Fruit fly (Drosophila melanogaster) whole organism, embryonic: ENCODE data around the gene Ras85D.

Experiments used
- Abd-B ChIP-seq: fragments of 200-800 bp; sonication (Bioruptor generic); optimal IDR thresholded peaks from 2 replicates; lab custom pipeline; 2018; ENCODE audit warnings: missing biosample characterization, mild to moderate bottlenecking, missing genetic modification characterization, moderate library complexity
- CG11695 ChIP-seq: fragments of 200-800 bp; sonication (Bioruptor generic); IDR thresholded peaks from 3 replicates; pipeline ENCODE4 v1.3.6; 2022; ENCODE audit warnings: missing biosample characterization, missing genetic modification characterization
- CG13296 ChIP-seq: fragments of 200-800 bp; sonication (Bioruptor generic); optimal IDR thresholded peaks from 3 replicates; lab custom pipeline; 2018; ENCODE audit warnings: missing biosample characterization, mild to moderate bottlenecking, missing genetic modification characterization
- CG13424 ChIP-seq: fragments of 200-800 bp; sonication (Bioruptor generic); optimal IDR thresholded peaks from 2 replicates; lab custom pipeline; 2019; ENCODE audit warnings: missing biosample characterization, mild to moderate bottlenecking, missing genetic modification characterization, moderate library complexity
- CG15696 ChIP-seq: fragments of 200-800 bp; sonication (Bioruptor generic); optimal IDR thresholded peaks from 2 replicates; lab custom pipeline; 2019; ENCODE audit warnings: missing biosample characterization, mild to moderate bottlenecking, missing genetic modification characterization, moderate library complexity
- CG16863 ChIP-seq: fragments of 200-800 bp; sonication (Bioruptor generic); optimal IDR thresholded peaks from 3 replicates; lab custom pipeline; 2016; ENCODE audit warnings: missing biosample characterization, missing genetic modification characterization
- CG17385 ChIP-seq: fragments of 200-800 bp; sonication (Bioruptor generic); optimal IDR thresholded peaks from 3 replicates; lab custom pipeline; 2018; ENCODE audit warnings: missing biosample characterization, mild to moderate bottlenecking, missing genetic modification characterization
- CG17568 ChIP-seq: fragments of 200-800 bp; sonication (Bioruptor generic); optimal IDR thresholded peaks from 2 replicates; lab custom pipeline; 2018; ENCODE audit warnings: missing biosample characterization, mild to moderate bottlenecking, missing genetic modification characterization, moderate library complexity
- CG1832 ChIP-seq: fragments of 200-800 bp; sonication (Bioruptor generic); optimal IDR thresholded peaks from 2 replicates; lab custom pipeline; 2017; ENCODE audit warnings: missing biosample characterization, mild to moderate bottlenecking, missing genetic modification characterization, inconsistent platforms
- CG2129 ChIP-seq: fragments of 200-800 bp; sonication (Bioruptor generic); IDR thresholded peaks from 2 replicates; pipeline ENCODE4 v1.3.6; 2022; ENCODE audit warnings: missing biosample characterization, missing genetic modification characterization; ENCODE audit not compliant: partially characterized antibody
- CG32772 ChIP-seq: fragments of 200-800 bp; sonication (Bioruptor generic); IDR thresholded peaks from 2 replicates; pipeline ENCODE4 v1.3.6; 2022; ENCODE audit warnings: missing biosample characterization, missing genetic modification characterization
- CG34224 ChIP-seq: fragments of 200-800 bp; sonication (Bioruptor generic); IDR thresholded peaks from 3 replicates; pipeline ENCODE4 v1.3.6; 2022; ENCODE audit warnings: missing biosample characterization, missing genetic modification characterization; ENCODE audit not compliant: partially characterized antibody
- CG4282 ChIP-seq: fragments of 200-800 bp; sonication (Bioruptor generic); optimal IDR thresholded peaks from 2 replicates; lab custom pipeline; 2016; ENCODE audit warnings: missing biosample characterization, missing genetic modification characterization
- CG5180 ChIP-seq: fragments of 200-800 bp; sonication (Bioruptor generic); optimal IDR thresholded peaks from 3 replicates; lab custom pipeline; 2017; ENCODE audit warnings: missing biosample characterization, missing genetic modification characterization, mild to moderate bottlenecking, moderate library complexity, missing genetic modification reagents
- CG8290 ChIP-seq, 3 experiments: fragments of 200-800 bp; sonication (Bioruptor generic); optimal IDR thresholded peaks; 2 replicates each; lab custom pipeline; 2016 to 2019; ENCODE audit warnings: missing biosample characterization in 3 of 3, missing genetic modification characterization in 3 of 3, mild to moderate bottlenecking in 2 of 3, moderate library complexity in 1 of 3
- CG8478 ChIP-seq: fragments of >200 bp; optimal IDR thresholded peaks from 2 replicates; lab custom pipeline; 2018
- CG8924 ChIP-seq: fragments of 200-800 bp; optimal IDR thresholded peaks from 3 replicates; lab custom pipeline; 2019; ENCODE audit warnings: missing biosample characterization, mild to moderate bottlenecking, missing genetic modification characterization, moderate library complexity
- D19A ChIP-seq: fragments of 200-800 bp; optimal IDR thresholded peaks from 3 replicates; lab custom pipeline; 2019; ENCODE audit warnings: missing biosample characterization, mild to moderate bottlenecking, missing genetic modification characterization, moderate library complexity
- Elba2 ChIP-seq: fragments of 200-800 bp; sonication (Bioruptor generic); optimal IDR thresholded peaks from 3 replicates; lab custom pipeline; 2016; ENCODE audit warnings: missing biosample characterization, missing genetic modification characterization
- Hmr ChIP-seq: fragments of 200-800 bp; sonication (Bioruptor generic); optimal IDR thresholded peaks from 3 replicates; lab custom pipeline; 2017; ENCODE audit warnings: mild to moderate bottlenecking, missing biosample characterization, missing genetic modification reagents, missing genetic modification characterization
- Hr3 ChIP-seq: fragments of 200-800 bp; sonication (Bioruptor generic); optimal IDR thresholded peaks from 3 replicates; lab custom pipeline; 2016; ENCODE audit warnings: missing biosample characterization, missing genetic modification characterization
- MTF-1 ChIP-seq: fragments of 200-800 bp; sonication (Bioruptor generic); optimal IDR thresholded peaks from 2 replicates; lab custom pipeline; 2018; ENCODE audit warnings: missing biosample characterization, mild to moderate bottlenecking, missing genetic modification characterization, borderline replicate concordance
- NFAT ChIP-seq: fragments of 200-800 bp; sonication (Bioruptor generic); IDR thresholded peaks from 2 replicates; pipeline ENCODE4 v1.3.6; 2022; ENCODE audit warnings: missing biosample characterization, missing genetic modification characterization
- Nf-YC ChIP-seq: fragments of 200-800 bp; optimal IDR thresholded peaks from 3 replicates; lab custom pipeline; 2019; ENCODE audit warnings: missing biosample characterization, mild to moderate bottlenecking, missing genetic modification characterization, moderate library complexity
- NfI ChIP-seq: fragments of 200-800 bp; sonication (Bioruptor generic); optimal IDR thresholded peaks from 3 replicates; lab custom pipeline; 2018; ENCODE audit warnings: missing biosample characterization, mild to moderate bottlenecking, missing genetic modification characterization, moderate library complexity
- Pdp1 ChIP-seq, 2 experiments: fragments of 200-800 bp; sonication (Bioruptor generic); optimal IDR thresholded peaks; 3 replicates each; lab custom pipeline; 2016; ENCODE audit warnings: missing biosample characterization in 2 of 2, missing genetic modification characterization in 2 of 2, mild to moderate bottlenecking in 1 of 2, moderate library complexity in 1 of 2
- Sin3A ChIP-seq: fragments of >200 bp; optimal IDR thresholded peaks from 2 replicates; lab custom pipeline; 2018
- Ssrp ChIP-seq: fragments of 200-800 bp; sonication (Bioruptor generic); optimal IDR thresholded peaks from 2 replicates; lab custom pipeline; 2018; ENCODE audit warnings: missing biosample characterization, mild to moderate bottlenecking, missing genetic modification characterization, moderate library complexity
- Vsx1 ChIP-seq: fragments of 200-800 bp; sonication (Bioruptor generic); optimal IDR thresholded peaks from 2 replicates; lab custom pipeline; 2017; ENCODE audit warnings: missing biosample characterization, mild to moderate bottlenecking, missing genetic modification characterization, missing genetic modification reagents
- bsh ChIP-seq, 2 experiments: fragments of 200-800 bp; sonication (Bioruptor generic); optimal IDR thresholded peaks; 2 replicates each; lab custom pipeline; 2017 to 2018; ENCODE audit warnings: mild to moderate bottlenecking in 2 of 2, missing biosample characterization in 2 of 2, missing genetic modification characterization in 2 of 2, moderate library complexity in 1 of 2
- da ChIP-seq: fragments of 200-800 bp; sonication (Bioruptor generic); optimal IDR thresholded peaks from 2 replicates; lab custom pipeline; 2016; ENCODE audit warnings: missing biosample characterization, missing genetic modification characterization
- dan ChIP-seq: fragments of 200-800 bp; sonication (Bioruptor generic); IDR thresholded peaks from 2 replicates; pipeline ENCODE4 v1.3.6; 2022; ENCODE audit warnings: missing biosample characterization, missing genetic modification characterization
- danr ChIP-seq: fragments of 200-800 bp; sonication (Bioruptor generic); IDR thresholded peaks from 2 replicates; pipeline ENCODE4 v1.3.6; 2022; ENCODE audit warnings: missing biosample characterization, missing genetic modification characterization
- emc ChIP-seq: fragments of 200-800 bp; sonication (Bioruptor generic); optimal IDR thresholded peaks from 2 replicates; lab custom pipeline; 2016; ENCODE audit warnings: missing biosample characterization, missing genetic modification characterization
- ewg ChIP-seq: fragments of 200-800 bp; sonication (Bioruptor generic); optimal IDR thresholded peaks from 3 replicates; lab custom pipeline; 2017; ENCODE audit warnings: mild to moderate bottlenecking, missing biosample characterization, missing genetic modification reagents, missing genetic modification characterization
- gsb ChIP-seq: fragments of 200-800 bp; sonication (Bioruptor generic); IDR thresholded peaks from 2 replicates; pipeline ENCODE4 v1.3.6; 2022; ENCODE audit warnings: missing biosample characterization, missing genetic modification characterization
- lilli ChIP-seq: fragments of 200-800 bp; sonication (Bioruptor generic); optimal IDR thresholded peaks from 3 replicates; lab custom pipeline; 2016; ENCODE audit warnings: missing biosample characterization, missing genetic modification characterization
- maf-S ChIP-seq: fragments of 200-800 bp; sonication (Bioruptor generic); optimal IDR thresholded peaks from 2 replicates; lab custom pipeline; 2016; ENCODE audit warnings: missing biosample characterization, missing genetic modification characterization
- nerfin-1 ChIP-seq: fragments of 200-800 bp; sonication (Bioruptor generic); optimal IDR thresholded peaks from 3 replicates; lab custom pipeline; 2019; ENCODE audit warnings: missing biosample characterization, mild to moderate bottlenecking, missing genetic modification characterization, moderate library complexity
- seq ChIP-seq: fragments of 200-800 bp; sonication (Bioruptor generic); IDR thresholded peaks from 2 replicates; pipeline ENCODE4 v1.3.6; 2022; ENCODE audit warnings: missing biosample characterization, missing genetic modification characterization
- shn ChIP-seq: fragments of 200-800 bp; sonication (Bioruptor generic); optimal IDR thresholded peaks from 3 replicates; lab custom pipeline; 2016; ENCODE audit warnings: missing biosample characterization, missing genetic modification characterization
- slp2 ChIP-seq: fragments of 200-800 bp; sonication (Bioruptor generic); optimal IDR thresholded peaks from 2 replicates; lab custom pipeline; 2016; ENCODE audit warnings: missing biosample characterization, missing genetic modification characterization
- stwl ChIP-seq: fragments of 200-800 bp; sonication (Bioruptor generic); optimal IDR thresholded peaks from 3 replicates; lab custom pipeline; 2018; ENCODE audit warnings: missing biosample characterization, mild to moderate bottlenecking, missing genetic modification characterization, moderate library complexity
- tgo ChIP-seq: fragments of 200-800 bp; sonication (Bioruptor generic); IDR thresholded peaks from 3 replicates; pipeline ENCODE4 v1.3.6; 2022; ENCODE audit warnings: missing biosample characterization, missing genetic modification characterization
- toy ChIP-seq: fragments of 200-800 bp; sonication (Bioruptor generic); IDR thresholded peaks from 2 replicates; pipeline ENCODE4 v1.3.6; 2022; ENCODE audit warnings: missing biosample characterization, missing genetic modification characterization
- trh ChIP-seq: fragments of 200-800 bp; sonication (Bioruptor generic); optimal IDR thresholded peaks from 2 replicates; lab custom pipeline; 2016; ENCODE audit warnings: missing biosample characterization, missing genetic modification characterization
- vfl ChIP-seq: fragments of 200-800 bp; sonication (Bioruptor generic); optimal IDR thresholded peaks from 2 replicates; lab custom pipeline; 2016; ENCODE audit warnings: missing biosample characterization, missing genetic modification characterization
- zen ChIP-seq: fragments of 200-800 bp; sonication (Bioruptor generic); optimal IDR thresholded peaks from 3 replicates; lab custom pipeline; 2018; ENCODE audit warnings: missing biosample characterization, mild to moderate bottlenecking, missing genetic modification characterization, moderate library complexity

Ras85D gene

dm6 chr3R:9527907-9528842 lies 15.3 kb upstream of the Ras85D start (continued):
- TF ChIP-seq CG13296 (GFP tag; lab: Kevin White, UChicago) (peak; percentile 88), Pdp1 (GFP tag; optimal IDR thresholded peaks at IDR 0.05; lab: Kevin White, UChicago) (peak; percentile 87 to 93), toy (GFP tag; lab: Robert Waterston, UW) (peak; percentile 84), NfI (GFP tag; lab: Kevin White, UChicago) (peak; percentile 88), MTF-1 (GFP tag; lab: Kevin White, UChicago) (peak; percentile 85), ewg (GFP tag; lab: Kevin White, UChicago) (no peak), CG1832 (no peak), zen (peak; percentile 66), CG15696 (peak; percentile 38), Elba2 (GFP tag; lab: Kevin White, UChicago) (no peak), seq (GFP tag; lab: Robert Waterston, UW) (peak; percentile 72), CG17568 (GFP tag; lab: Kevin White, UChicago) (peak; percentile 30), CG8924 (peak; percentile 77), CG34224 (no peak), bsh (GFP tag; optimal IDR thresholded peaks at IDR 0.05; lab: Kevin White, UChicago) (peak; percentile 41 to 73), Hmr (GFP tag; lab: Kevin White, UChicago) (peak; percentile 95), Sin3A (no peak), Vsx1 (GFP tag; lab: Kevin White, UChicago) (no peak), D19A (tag; lab: Kevin White, UChicago) (no peak), tgo (GFP tag; lab: Robert Waterston, UW) (peak; percentile 91), Ssrp (tag; lab: Kevin White, UChicago) (peak; percentile 42), slp2 (GFP tag; lab: Kevin White, UChicago) (peak; percentile 74), NFAT (GFP tag; lab: Robert Waterston, UW) (peak; percentile 95), dan (no peak), stwl (tag; lab: Kevin White, UChicago) (no peak), emc (peak; percentile 88), trh (GFP tag; lab: Kevin White, UChicago) (peak; percentile 14), Abd-B (GFP tag; lab: Kevin White, UChicago) (peak; percentile 83), Nf-YC (tag; lab: Kevin White, UChicago) (peak; percentile 74), CG13424 (peak; percentile 63), CG32772 (GFP tag; lab: Robert Waterston, UW) (peak; percentile 87), gsb (GFP tag; lab: Robert Waterston, UW) (peak; percentile 90), maf-S (GFP tag; lab: Kevin White, UChicago) (peak; percentile 85), CG16863 (peak; percentile 72), CG2129 (GFP tag; lab: Robert Waterston, UW) (no peak), CG5180 (GFP tag; lab: Kevin White, UChicago) (peak; percentile 52), CG8478 (lab: Kevin White, UChicago) (no peak), nerfin-1 (tag; lab: Kevin White, UChicago) (no peak), CG4282 (GFP tag; lab: Kevin White, UChicago) (peak; percentile 88), vfl (GFP tag; lab: Kevin White, UChicago) (peak; percentile 86), da (peak; percentile 64), danr (peak; percentile 78), shn (GFP tag; lab: Kevin White, UChicago) (peak; percentile 83), CG8290 (GFP tag; optimal IDR thresholded peaks at IDR 0.05; lab: Kevin White, UChicago) (no peak), CG8290 (tag; optimal IDR thresholded peaks at IDR 0.05; lab: Kevin White, UChicago) (peak in 1 of 2 experiments; percentile 94), CG11695 (GFP tag; lab: Robert Waterston, UW) (peak; percentile 94), lilli (peak; percentile 90), Hr3 (GFP tag; lab: Kevin White, UChicago) (peak; percentile 64), CG17385 (GFP tag; lab: Kevin White, UChicago) (peak; percentile 77)
